Worm (Caenorhabditis elegans) whole organism, L2 larva: ENCODE measurements around the gene gcy-20.

Experiments
- blmp-1 ChIP-seq: sonication (generic microtip); optimal IDR thresholded peaks from 2 replicates; lab custom pipeline; 2017; ENCODE audit warnings: missing genetic modification characterization, mild to moderate bottlenecking, missing compliant biosample characterization, antibody characterized with exemption, moderate library complexity; ENCODE audit not compliant: insufficient read depth
- egl-27 ChIP-seq: sonication (generic microtip); optimal IDR thresholded peaks from 3 replicates; lab custom pipeline; 2017; ENCODE audit warnings: missing biosample characterization, missing genetic modification reagents, missing genetic modification characterization
- elt-3 ChIP-seq: sonication (generic microtip); optimal IDR thresholded peaks from 2 replicates; lab custom pipeline; 2017; ENCODE audit warnings: missing biosample characterization, missing genetic modification characterization
- lin-39 ChIP-seq: fragments of 150-350 bp; optimal IDR thresholded peaks from 2 replicates; lab custom pipeline; 2014; ENCODE audit warnings: missing biosample characterization, missing genetic modification reagents, missing genetic modification characterization
- mdl-1 ChIP-seq, 2 experiments: fragments of 150-350 bp in 1 of 2; sonication (generic microtip) in 1 of 2; optimal IDR thresholded peaks; 2 replicates each; lab custom pipeline; 2017; ENCODE audit warnings: missing biosample characterization in 2 of 2, missing genetic modification characterization in 2 of 2
- nhr-25 ChIP-seq: fragments of 150-350 bp; sonication (generic microtip); optimal IDR thresholded peaks from 3 replicates; lab custom pipeline; 2014; ENCODE audit warnings: missing biosample characterization, missing genetic modification characterization
- nhr-77 ChIP-seq: fragments of 150-350 bp; optimal IDR thresholded peaks from 2 replicates; lab custom pipeline; 2014; ENCODE audit warnings: missing biosample characterization, missing genetic modification characterization
- ztf-11 ChIP-seq: sonication (generic microtip); optimal IDR thresholded peaks from 2 replicates; lab custom pipeline; 2017; ENCODE audit warnings: missing biosample characterization, missing genetic modification characterization

DNA sequence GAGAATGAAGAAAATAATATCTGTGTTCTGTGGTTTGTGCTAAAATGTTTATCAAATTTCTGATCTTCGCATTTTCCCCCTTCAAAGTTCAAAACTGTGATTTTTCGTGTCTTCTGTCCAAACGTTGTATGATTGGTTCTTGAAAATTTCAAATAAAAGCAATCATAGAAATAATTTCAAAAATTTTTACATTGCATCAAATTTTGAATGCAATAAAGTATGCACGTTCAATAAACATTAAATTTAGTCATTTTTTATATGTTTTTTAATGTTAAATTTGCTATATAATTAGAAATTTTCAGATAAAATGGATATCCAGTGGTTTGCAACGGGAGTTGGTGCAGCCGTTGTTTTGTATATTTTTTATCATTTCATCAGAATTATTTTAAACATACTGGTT, 29.6 kb downstream of the gcy-20 start, which contains the start of gene stdh-2:
- no peak for TF ChIP-seq mdl-1 (tag; optimal IDR thresholded peaks at IDR 0.05; lab: Kevin White, UChicago)
- no peak for TF ChIP-seq nhr-77 (tag; lab: Kevin White, UChicago)
- TF ChIP-seq elt-3 (tag; lab: Kevin White, UChicago) = no peak
- no peak for TF ChIP-seq ztf-11 (tag; lab: Kevin White, UChicago)
- TF ChIP-seq lin-39 (tag; lab: Kevin White, UChicago) = no peak
- no peak for TF ChIP-seq nhr-25
- TF ChIP-seq blmp-1 (tag; lab: Kevin White, UChicago) = no peak
- TF ChIP-seq egl-27 (tag; lab: Kevin White, UChicago) = no peak
